Worm (Caenorhabditis elegans): ENCODE results near the gene srbc-20.

The srbc-20 gene

DNA sequence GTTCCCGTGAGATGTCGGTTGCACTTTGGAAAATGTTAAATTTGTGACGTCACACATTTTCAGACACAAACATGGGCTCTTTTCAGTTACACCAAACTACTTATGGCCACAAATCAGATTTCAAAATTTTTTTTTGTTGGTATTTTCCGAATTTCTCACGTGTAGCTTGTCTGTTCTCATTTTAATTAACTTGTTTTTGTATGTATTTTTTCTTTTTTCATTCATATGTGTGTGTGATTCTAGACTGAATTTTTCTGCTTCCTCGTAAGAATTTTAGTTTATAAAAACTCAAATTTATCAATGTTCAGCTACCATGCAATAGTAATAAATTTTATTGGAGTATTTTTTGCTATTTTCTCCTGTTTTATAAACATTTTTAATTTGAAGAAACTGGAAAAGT, 9.9 kb downstream of the srbc-20 start, which contains the start of gene srbc-22:
Gene srbc-22, plus strand, starts transcription at position 301 of the 400 bp plus-strand sequence.
- TF ChIP-seq lir-3 (tag; optimal IDR thresholded peaks at IDR 0.05; ENCODE audit: poor library complexity) (no peak), mep-1 (tag; optimal IDR thresholded peaks at IDR 0.05) (no peak)

DNA sequence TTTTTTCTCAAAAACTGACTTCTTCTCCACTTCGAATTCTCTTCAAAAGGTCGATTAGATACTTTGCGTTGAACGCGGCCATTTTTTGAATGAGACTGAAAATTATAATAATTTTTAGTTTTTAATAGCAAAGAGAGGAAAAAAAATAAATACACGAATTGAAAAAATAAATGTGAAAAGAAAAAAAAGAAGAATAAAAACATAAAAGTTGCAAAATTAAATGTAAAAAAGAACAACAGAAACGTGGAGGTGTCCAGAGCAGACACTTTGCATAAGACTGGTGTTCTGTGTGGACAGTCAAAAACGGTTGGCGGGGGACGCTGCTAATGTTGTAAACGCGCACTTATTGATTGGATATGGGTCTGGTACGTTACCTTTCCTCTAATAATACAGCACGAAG, 12.4 kb downstream of the srbc-20 start, which contains the start of gene C45H4.14:
Gene C45H4.14, minus strand, starts transcription at position 101 of the 400 bp plus-strand sequence.
- no peak for TF ChIP-seq lin-39 (tag; optimal IDR thresholded peaks at IDR 0.05)

DNA sequence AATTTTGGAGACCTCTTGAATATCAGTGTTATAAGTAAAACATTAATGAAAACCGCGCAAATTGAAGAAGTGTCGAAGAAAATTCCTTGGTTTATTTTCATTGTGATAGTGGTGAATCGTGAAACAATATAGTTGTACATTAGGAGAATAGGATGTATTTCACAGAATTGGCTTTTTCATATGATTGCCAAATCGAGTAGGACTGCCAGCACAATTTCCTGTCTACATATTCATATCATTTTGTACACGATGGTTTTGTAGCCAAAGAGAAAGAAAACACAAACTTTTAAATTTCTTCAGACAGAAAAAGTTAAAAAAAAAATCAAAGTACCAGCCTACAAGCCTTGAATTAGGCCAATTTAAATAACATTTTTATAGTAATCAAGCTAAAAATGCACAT, 16.8 kb downstream of the srbc-20 start, which contains the start of gene str-255:
Gene str-255, minus strand, starts transcription at position 101 of the 400 bp plus-strand sequence.
- no peak for TF ChIP-seq C34B4.2 (tag; optimal IDR thresholded peaks at IDR 0.05)

DNA sequence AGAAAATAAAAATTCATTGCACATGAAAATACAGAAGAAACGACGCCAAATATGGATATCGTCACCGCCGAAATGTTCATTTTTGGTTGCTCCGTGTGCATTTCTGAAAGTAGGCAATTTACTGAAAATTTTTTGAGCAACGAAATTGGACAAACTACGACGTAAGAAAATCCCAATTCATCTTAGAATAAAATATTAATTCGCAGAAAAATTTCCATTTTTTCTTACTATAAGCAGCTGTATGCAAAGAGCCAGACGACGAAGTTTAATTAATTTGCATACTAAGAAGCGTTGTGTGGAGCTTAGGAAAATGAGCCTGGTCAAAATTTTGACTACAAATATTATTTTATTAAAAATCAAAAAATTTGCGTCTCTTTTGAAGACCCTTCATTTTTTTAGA, 19.8 kb downstream of the srbc-20 start, which contains the start of gene srbc-19:
Gene srbc-19, minus strand, starts transcription at position 101 of the 400 bp plus-strand sequence.
- TF ChIP-seq zip-4 (GFP tag; optimal IDR thresholded peaks at IDR 0.05) (no peak), skn-1 (tag; optimal IDR thresholded peaks at IDR 0.05) (no peak), fkh-10 (GFP tag; optimal IDR thresholded peaks at IDR 0.05) (no peak)

DNA sequence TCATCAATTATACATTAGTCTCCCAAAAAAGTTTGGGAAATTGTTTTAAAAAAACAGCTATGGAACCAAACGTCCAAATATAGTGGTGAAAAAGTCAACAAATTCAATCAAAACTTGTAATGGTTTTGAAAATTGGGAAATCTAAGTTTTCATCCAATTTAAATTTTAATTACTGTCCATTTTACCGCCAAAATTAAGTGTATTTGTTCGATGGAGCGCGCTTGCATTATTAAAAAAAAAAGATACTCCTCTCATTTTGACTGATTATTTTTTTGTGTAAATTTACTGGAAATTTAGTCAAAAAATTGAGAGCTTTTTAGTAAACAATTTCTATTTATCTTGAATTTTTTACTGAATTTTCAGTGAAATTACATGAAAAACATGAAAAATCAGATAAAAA, 27.6 kb downstream of the srbc-20 start:
- TF ChIP-seq efl-1 (optimal IDR thresholded peaks at IDR 0.05): no peak
- TF ChIP-seq efl-1 (GFP tag; optimal IDR thresholded peaks at IDR 0.05 in 1 of 2): peak; percentile 19 to 92
- TF ChIP-seq aha-1 (tag; optimal IDR thresholded peaks at IDR 0.05): no peak

DNA sequence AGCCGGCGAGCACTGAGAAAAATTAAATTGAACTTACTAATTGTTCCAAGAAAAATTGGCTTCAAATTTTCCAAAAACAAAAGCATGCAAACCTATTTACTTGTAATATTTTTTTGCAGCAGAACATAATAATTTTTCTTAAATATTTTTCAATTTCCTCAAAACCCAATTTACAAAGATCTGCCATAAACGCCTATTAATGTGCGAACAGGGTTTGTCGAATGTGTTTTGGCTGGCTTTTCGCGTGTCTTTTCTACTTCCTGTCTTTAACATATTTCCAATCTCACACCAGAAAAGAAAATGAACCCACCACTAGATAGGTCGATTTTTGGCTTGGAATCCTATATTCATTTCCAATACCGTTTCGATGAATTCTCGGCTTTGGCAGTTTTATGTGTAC, 28.3 kb downstream of the srbc-20 start, which contains the start of gene C45H4.18:
Gene C45H4.18, plus strand, starts transcription at position 301 of the 400 bp plus-strand sequence.
- TF ChIP-seq aly-2 (tag; optimal IDR thresholded peaks at IDR 0.05) (no peak), skn-1 (tag; optimal IDR thresholded peaks at IDR 0.05) (no peak), egl-13 (tag; optimal IDR thresholded peaks at IDR 0.05) (no peak), ama-1 (optimal IDR thresholded peaks at IDR 0.05) (no peak), vab-15 (tag; optimal IDR thresholded peaks at IDR 0.05) (no peak), C34B4.2 (tag; optimal IDR thresholded peaks at IDR 0.05) (no peak), nhr-19 (GFP tag; conservative IDR thresholded peaks at IDR 0.05) (no peak), ceh-63 (GFP tag; optimal IDR thresholded peaks at IDR 0.05) (no peak), elt-3 (tag; optimal IDR thresholded peaks at IDR 0.05) (no peak), ceh-82 (tag; optimal IDR thresholded peaks at IDR 0.05) (no peak)

DNA sequence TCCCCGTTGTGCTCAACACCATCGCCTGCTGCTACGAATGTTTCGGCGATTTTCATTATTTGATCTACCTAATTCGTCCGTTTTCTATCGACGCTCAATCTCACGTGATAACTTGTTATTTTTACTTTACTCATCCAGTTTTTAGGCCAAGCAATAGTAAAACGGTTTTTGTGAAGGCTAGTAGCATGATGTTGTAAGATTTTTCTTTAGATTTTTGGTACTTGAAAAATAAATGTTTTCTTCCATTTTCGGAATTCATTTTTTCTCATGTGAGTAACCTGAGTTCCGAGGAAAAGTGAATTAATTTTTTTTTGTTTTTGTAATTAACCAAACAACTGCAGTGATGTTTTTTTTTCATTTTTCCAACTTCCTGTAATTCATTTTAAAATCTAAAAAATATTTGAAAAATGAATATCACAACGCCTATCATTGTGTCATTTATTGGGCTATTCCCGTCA, 30.4 kb downstream of the srbc-20 start, which contains the start of gene srbc-17:
Gene srbc-17, plus strand, starts transcription at position 408 of the 458 bp plus-strand sequence.
- TF ChIP-seq tbx-2 (tag; optimal IDR thresholded peaks at IDR 0.05): no peak
- no peak for TF ChIP-seq vab-15 (tag; optimal IDR thresholded peaks at IDR 0.05)
- TF ChIP-seq C16A3.4 (tag; optimal IDR thresholded peaks at IDR 0.05): no peak
- no peak for TF ChIP-seq efl-1 (optimal IDR thresholded peaks at IDR 0.05)
- TF ChIP-seq efl-1 (GFP tag; optimal IDR thresholded peaks at IDR 0.05 in 1 of 2): no peak
- TF ChIP-seq unc-98 (GFP tag; IDR thresholded peaks at IDR 0.05): no peak
- TF ChIP-seq C34B4.2 (tag; optimal IDR thresholded peaks at IDR 0.05): no peak

DNA sequence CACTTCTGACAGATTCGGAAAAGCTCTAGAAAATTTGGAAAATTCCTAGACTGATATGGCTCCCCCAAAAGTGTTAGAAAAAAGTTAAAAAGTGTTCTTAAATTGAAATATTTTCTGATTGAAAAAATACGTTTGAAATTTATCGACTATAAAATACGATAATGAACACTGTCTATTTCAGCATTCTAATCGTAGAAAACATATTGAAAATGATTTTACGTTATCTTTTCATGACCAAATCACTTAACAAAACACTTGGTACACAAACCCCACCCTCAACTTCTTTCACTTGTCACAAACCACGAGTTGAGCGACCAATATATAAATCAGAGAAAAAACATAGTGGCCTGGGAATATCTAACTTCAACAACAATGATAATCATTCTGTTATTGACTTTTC, 32.3 kb downstream of the srbc-20 start, which contains the start of gene cyp-33C1:
Gene cyp-33C1, plus strand, starts transcription at position 301 of the 400 bp plus-strand sequence.
- TF ChIP-seq unc-62 (GFP tag; optimal IDR thresholded peaks at IDR 0.05): no peak
- no peak for TF ChIP-seq swsn-7 (tag; optimal IDR thresholded peaks at IDR 0.05)
- no peak for TF ChIP-seq lin-13 (GFP tag; optimal IDR thresholded peaks at IDR 0.05)
- no peak for TF ChIP-seq dsc-1 (tag; optimal IDR thresholded peaks at IDR 0.05)
- no peak for TF ChIP-seq pag-3 (tag; optimal IDR thresholded peaks at IDR 0.05; ENCODE audit: borderline replicate concordance, insufficient read depth)
- TF ChIP-seq fkh-4 (tag; optimal IDR thresholded peaks at IDR 0.05; ENCODE audit: borderline replicate concordance): no peak
